Fruit fly (Drosophila melanogaster): ENCODE data around the gene bab2.

Gene bab2

dm6 chr3L:1204674-1205547 is 27.8 kb upstream of the bab2 start, which contains the start of gene CG9119 (continued):
- TF ChIP-seq CG8632 (GFP tag; optimal IDR thresholded peaks at IDR 0.05) (no peak), Hr4 (GFP tag; optimal IDR thresholded peaks at IDR 0.05) (no peak), fd85E (GFP tag; optimal IDR thresholded peaks at IDR 0.05) (no peak), CG7368 (GFP tag; optimal IDR thresholded peaks at IDR 0.05) (no peak), CG8319 (GFP tag; optimal IDR thresholded peaks at IDR 0.05) (peak; percentile 31), Blimp-1 (GFP tag; optimal IDR thresholded peaks at IDR 0.05) (no peak), Sox15 (GFP tag; optimal IDR thresholded peaks at IDR 0.05) (no peak), CG6276 (GFP tag; optimal IDR thresholded peaks at IDR 0.05) (peak; percentile 3), Eip78C (GFP tag) (peak; percentile 90), Smox (GFP tag; optimal IDR thresholded peaks at IDR 0.05) (no peak), CG10631 (GFP tag; optimal IDR thresholded peaks at IDR 0.05) (peak; percentile 27), spab (GFP tag; optimal IDR thresholded peaks at IDR 0.05) (peak; percentile 8), CG6163 (GFP tag; IDR thresholded peaks at IDR 0.05) (no peak), Eip75B (GFP tag; optimal IDR thresholded peaks at IDR 0.05) (peak; percentile 5), Hr39 (GFP tag; optimal IDR thresholded peaks at IDR 0.05) (peak; percentile 18), achi (GFP tag; optimal IDR thresholded peaks at IDR 0.05) (peak; percentile 18), CG11902 (GFP tag; optimal IDR thresholded peaks at IDR 0.05) (peak; percentile 14), acj6 (GFP tag; optimal IDR thresholded peaks at IDR 0.05) (peak; percentile 27), net (GFP tag; optimal IDR thresholded peaks at IDR 0.05) (peak; percentile 1), CG6854 (GFP tag; optimal IDR thresholded peaks at IDR 0.05) (no peak), CG9139 (GFP tag; optimal IDR thresholded peaks at IDR 0.05) (peak; percentile 61), salr (GFP tag; optimal IDR thresholded peaks at IDR 0.05) (no peak), CG1621 (tag; optimal IDR thresholded peaks at IDR 0.05) (peak; percentile 91), fkh (GFP tag; optimal IDR thresholded peaks at IDR 0.05) (peak; percentile 27), CG10669 (GFP tag; optimal IDR thresholded peaks at IDR 0.05) (peak; percentile 24), CG34406 (GFP tag; optimal IDR thresholded peaks at IDR 0.05) (peak; percentile 21), CG11762 (GFP tag; optimal IDR thresholded peaks at IDR 0.05; ENCODE audit: insufficient read depth) (no peak), svp (GFP tag) (peak; percentile 56), CG15336 (GFP tag; IDR thresholded peaks at IDR 0.05) (no peak), CG31627 (GFP tag; optimal IDR thresholded peaks at IDR 0.05) (no peak), eg (GFP tag; IDR thresholded peaks at IDR 0.05) (no peak), CG3032 (tag; optimal IDR thresholded peaks at IDR 0.05) (peak; percentile 44), CG4318 (GFP tag; optimal IDR thresholded peaks at IDR 0.05) (no peak), OdsH (GFP tag; optimal IDR thresholded peaks at IDR 0.05) (peak; percentile 27), Met (GFP tag; optimal IDR thresholded peaks at IDR 0.05) (peak; percentile 18)

- peak; percentile 34; the same call in 1 of the 3 replicates for TF ChIP-seq CG6163 (GFP tag; IDR thresholded peaks at IDR 0.05)
- no peak for TF ChIP-seq CG8632 (GFP tag; optimal IDR thresholded peaks at IDR 0.05)
Observed at dm6 chr3L:1203855-1204431, 26.9 kb upstream of the bab2 start.

dm6 chr3L:1202588-1203195 is 25.6 kb upstream of the bab2 start, which contains the start of gene meep:
Gene meep (minus strand): TSS chr3L:1203036.
- no peak for TF ChIP-seq Hr38 (GFP tag; optimal IDR thresholded peaks at IDR 0.05)
- TF ChIP-seq svp (GFP tag): peak; percentile 70
